Fruit fly (Drosophila melanogaster) whole organism, prepupa: ENCODE results near the gene CG17249.
A peak's percentile ranks its signal among the peaks of the same experiment; 100 is the strongest.

Experiments
- Blimp-1 ChIP-seq: fragments of 200-800 bp; sonication (Bioruptor generic); optimal IDR thresholded peaks from 3 replicates; lab custom pipeline; 2017; ENCODE audit warnings: missing biosample characterization, missing genetic modification characterization, mild to moderate bottlenecking, moderate library complexity, missing genetic modification reagents
- CG10669 ChIP-seq: fragments of 200-800 bp; sonication (Bioruptor generic); optimal IDR thresholded peaks from 3 replicates; lab custom pipeline; 2018; ENCODE audit warnings: missing biosample characterization, mild to moderate bottlenecking, missing genetic modification characterization, moderate library complexity
- CG11294 ChIP-seq: fragments of 200-800 bp; sonication (Bioruptor generic); IDR thresholded peaks from 2 replicates; pipeline ENCODE4 v1.3.6; 2022; ENCODE audit warnings: missing biosample characterization, missing genetic modification characterization
- CG11762 ChIP-seq: fragments of 200-800 bp; sonication (Bioruptor generic); optimal IDR thresholded peaks from 3 replicates; lab custom pipeline; 2016; ENCODE audit warnings: missing biosample characterization, missing genetic modification characterization; ENCODE audit not compliant: insufficient read depth
- CG15336 ChIP-seq: fragments of 200-800 bp; sonication (Bioruptor generic); IDR thresholded peaks from 2 replicates; pipeline ENCODE4 v1.3.6; 2022; ENCODE audit warnings: missing biosample characterization, missing genetic modification characterization
- CG1621 ChIP-seq: fragments of 200-800 bp; sonication (Bioruptor generic); optimal IDR thresholded peaks from 3 replicates; lab custom pipeline; 2018; ENCODE audit warnings: missing biosample characterization, mild to moderate bottlenecking, missing genetic modification characterization
- CG16779 ChIP-seq: fragments of 200-800 bp; sonication (Bioruptor generic); optimal IDR thresholded peaks from 3 replicates; lab custom pipeline; 2017; ENCODE audit warnings: missing biosample characterization, mild to moderate bottlenecking, missing genetic modification characterization
- CG32006 ChIP-seq: fragments of 200-800 bp; sonication (Bioruptor generic); optimal IDR thresholded peaks from 3 replicates; lab custom pipeline; 2017; ENCODE audit warnings: missing biosample characterization, mild to moderate bottlenecking, missing genetic modification characterization
- CG34406 ChIP-seq: fragments of 200-800 bp; sonication (Bioruptor generic); optimal IDR thresholded peaks from 3 replicates; lab custom pipeline; 2016; ENCODE audit warnings: missing biosample characterization, missing genetic modification characterization
- CG4318 ChIP-seq: fragments of 200-800 bp; sonication (Bioruptor generic); optimal IDR thresholded peaks from 3 replicates; lab custom pipeline; 2017; ENCODE audit warnings: missing biosample characterization, mild to moderate bottlenecking, missing genetic modification characterization
- CG6163 ChIP-seq: fragments of 200-800 bp; sonication (Bioruptor generic); IDR thresholded peaks from 3 replicates; pipeline ENCODE4 v1.3.6; 2022; ENCODE audit warnings: missing biosample characterization, missing genetic modification characterization
- CG6276 ChIP-seq: fragments of 200-800 bp; sonication (Bioruptor generic); optimal IDR thresholded peaks from 2 replicates; lab custom pipeline; 2017; ENCODE audit warnings: missing biosample characterization, mild to moderate bottlenecking, missing genetic modification characterization
- CG6808 ChIP-seq: fragments of 200-800 bp; sonication (Bioruptor generic); optimal IDR thresholded peaks from 3 replicates; lab custom pipeline; 2017; ENCODE audit warnings: missing biosample characterization, missing genetic modification characterization, mild to moderate bottlenecking, moderate library complexity, missing genetic modification reagents
- CG6854 ChIP-seq: fragments of 200-800 bp; sonication (Bioruptor generic); optimal IDR thresholded peaks from 2 replicates; lab custom pipeline; 2017; ENCODE audit warnings: missing biosample characterization, mild to moderate bottlenecking, missing genetic modification characterization
- CG7368 ChIP-seq: fragments of 200-800 bp; sonication (Bioruptor generic); optimal IDR thresholded peaks from 3 replicates; lab custom pipeline; 2016; ENCODE audit warnings: missing biosample characterization, missing genetic modification characterization
- CG8119 ChIP-seq: fragments of 200-800 bp; sonication (Bioruptor generic); IDR thresholded peaks from 3 replicates; pipeline ENCODE4 v1.3.6; 2022; ENCODE audit warnings: missing biosample characterization, missing genetic modification characterization
- CG8319 ChIP-seq: fragments of 200-800 bp; sonication (Bioruptor generic); optimal IDR thresholded peaks from 3 replicates; lab custom pipeline; 2016; ENCODE audit warnings: missing biosample characterization, missing genetic modification characterization
- CG8632 ChIP-seq: fragments of 200-800 bp; sonication (Bioruptor generic); optimal IDR thresholded peaks from 3 replicates; lab custom pipeline; 2016; ENCODE audit warnings: missing biosample characterization, missing genetic modification characterization
- CG9139 ChIP-seq: fragments of 200-800 bp; sonication (Bioruptor generic); optimal IDR thresholded peaks from 3 replicates; lab custom pipeline; 2017; ENCODE audit warnings: missing biosample characterization, mild to moderate bottlenecking, missing genetic modification characterization
- Ets21C ChIP-seq: fragments of 200-800 bp; sonication (Bioruptor generic); optimal IDR thresholded peaks from 3 replicates; lab custom pipeline; 2016; ENCODE audit warnings: missing biosample characterization, missing genetic modification characterization
- Ets96B ChIP-seq: fragments of 200-800 bp; optimal IDR thresholded peaks from 2 replicates; lab custom pipeline; 2019; ENCODE audit warnings: missing biosample characterization, mild to moderate bottlenecking, missing genetic modification characterization, moderate library complexity
- Gug ChIP-seq: fragments of 200-800 bp; sonication (Bioruptor generic); IDR thresholded peaks from 2 replicates; pipeline ENCODE4 v1.3.6; 2022; ENCODE audit warnings: missing biosample characterization, missing genetic modification characterization
- Hr38 ChIP-seq: sonication (Bioruptor generic); optimal IDR thresholded peaks from 2 replicates; lab custom pipeline; 2016; ENCODE audit warnings: missing biosample characterization, missing genetic modification characterization
- Hr39 ChIP-seq: fragments of 200-800 bp; sonication (Bioruptor generic); optimal IDR thresholded peaks from 2 replicates; lab custom pipeline; 2016; ENCODE audit warnings: missing biosample characterization, missing genetic modification characterization
- Lpt ChIP-seq: fragments of 200-800 bp; sonication (Bioruptor generic); optimal IDR thresholded peaks from 3 replicates; lab custom pipeline; 2016; ENCODE audit warnings: missing biosample characterization, missing genetic modification characterization
- OdsH ChIP-seq: fragments of 200-800 bp; sonication (Bioruptor generic); optimal IDR thresholded peaks from 3 replicates; lab custom pipeline; 2016; ENCODE audit warnings: missing biosample characterization, missing genetic modification characterization
- Smox ChIP-seq: fragments of 200-800 bp; sonication (Bioruptor generic); optimal IDR thresholded peaks from 3 replicates; lab custom pipeline; 2016; ENCODE audit warnings: missing biosample characterization, missing genetic modification characterization
- Sox102F ChIP-seq: fragments of 200-800 bp; sonication (Bioruptor generic); optimal IDR thresholded peaks from 2 replicates; lab custom pipeline; 2016; ENCODE audit warnings: missing biosample characterization, mild to moderate bottlenecking, missing genetic modification characterization
- achi ChIP-seq: fragments of 200-800 bp; sonication (Bioruptor generic); optimal IDR thresholded peaks from 3 replicates; lab custom pipeline; 2016; ENCODE audit warnings: missing biosample characterization, missing genetic modification characterization
- acj6 ChIP-seq: fragments of 200-800 bp; sonication (Bioruptor generic); optimal IDR thresholded peaks from 3 replicates; lab custom pipeline; 2016; ENCODE audit warnings: missing biosample characterization, missing genetic modification characterization
- dac ChIP-seq: fragments of 200-800 bp; sonication (Bioruptor generic); optimal IDR thresholded peaks from 2 replicates; lab custom pipeline; 2017; ENCODE audit warnings: missing biosample characterization, mild to moderate bottlenecking, missing genetic modification characterization
- dsx ChIP-seq: fragments of 200-800 bp; optimal IDR thresholded peaks from 3 replicates; lab custom pipeline; 2019; ENCODE audit warnings: missing biosample characterization, mild to moderate bottlenecking, missing genetic modification characterization, moderate library complexity; ENCODE audit not compliant: poor library complexity, severe bottlenecking
- eg ChIP-seq: fragments of 200-800 bp; sonication (Bioruptor generic); IDR thresholded peaks from 3 replicates; pipeline ENCODE4 v1.3.6; 2022; ENCODE audit warnings: missing biosample characterization, missing genetic modification characterization
- esn ChIP-seq: fragments of 200-800 bp; sonication (Bioruptor generic); optimal IDR thresholded peaks from 2 replicates; lab custom pipeline; 2016; ENCODE audit warnings: missing biosample characterization, mild to moderate bottlenecking, missing genetic modification characterization, moderate library complexity
- fd59A ChIP-seq: fragments of 200-800 bp; sonication (Bioruptor generic); optimal IDR thresholded peaks from 2 replicates; lab custom pipeline; 2017; ENCODE audit warnings: missing biosample characterization, mild to moderate bottlenecking, missing genetic modification characterization, missing genetic modification reagents
- lz ChIP-seq: fragments of 200-800 bp; sonication (Bioruptor generic); optimal IDR thresholded peaks from 3 replicates; lab custom pipeline; 2016; ENCODE audit warnings: missing biosample characterization, missing genetic modification characterization
- net ChIP-seq: fragments of 200-800 bp; sonication (Bioruptor generic); optimal IDR thresholded peaks from 3 replicates; lab custom pipeline; 2016; ENCODE audit warnings: missing biosample characterization, missing genetic modification characterization
- salr ChIP-seq, 2 experiments: fragments of 200-800 bp; sonication (Bioruptor generic); optimal IDR thresholded peaks; 3 replicates each; lab custom pipeline; 2016 to 2018; ENCODE audit warnings: missing biosample characterization in 2 of 2, missing genetic modification characterization in 2 of 2, mild to moderate bottlenecking in 1 of 2
- spab ChIP-seq: fragments of 200-800 bp; sonication (Bioruptor generic); optimal IDR thresholded peaks from 2 replicates; lab custom pipeline; 2017; ENCODE audit warnings: missing biosample characterization, mild to moderate bottlenecking, missing genetic modification characterization, missing genetic modification reagents
- svp ChIP-seq: fragments of 200-800 bp; sonication (Bioruptor generic); peaks from one replicate; lab custom pipeline; 2016; ENCODE audit warnings: missing biosample characterization, missing genetic modification characterization

The CG17249 gene

DNA sequence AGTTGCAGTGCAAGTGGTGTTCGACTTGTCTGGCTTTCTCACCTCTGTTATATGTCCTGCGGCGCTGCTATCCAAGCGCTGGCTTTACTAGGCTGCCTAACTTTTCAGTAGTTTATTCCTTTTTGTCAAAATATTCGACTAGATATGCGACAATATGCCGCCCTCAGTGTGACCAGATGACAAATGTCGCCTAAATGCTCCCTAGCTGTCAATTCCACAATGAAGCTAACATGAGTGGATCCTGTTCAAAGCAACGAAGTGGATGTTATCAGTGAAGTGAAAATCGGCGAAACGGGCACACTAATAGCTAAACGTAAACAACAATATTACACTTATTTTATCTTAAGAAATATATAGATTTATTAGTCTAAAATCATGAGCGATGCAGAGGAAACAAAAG lies 17.6 kb upstream of the CG17249 start, which contains the start of the genes Srrm234 and CG7974:
Gene Srrm234, minus strand, starts transcription at position 189 of the 400 bp plus-strand sequence.
Gene CG7974, plus strand, starts transcription at position 263 of the 400 bp plus-strand sequence.
- TF ChIP-seq achi (GFP tag; lab: Kevin White, UChicago) = peak; percentile 93
- no peak for TF ChIP-seq CG11294 (GFP tag; lab: Robert Waterston, UW)
- TF ChIP-seq Hr39 (GFP tag; lab: Kevin White, UChicago) = no peak
- no peak for TF ChIP-seq CG8319

DNA sequence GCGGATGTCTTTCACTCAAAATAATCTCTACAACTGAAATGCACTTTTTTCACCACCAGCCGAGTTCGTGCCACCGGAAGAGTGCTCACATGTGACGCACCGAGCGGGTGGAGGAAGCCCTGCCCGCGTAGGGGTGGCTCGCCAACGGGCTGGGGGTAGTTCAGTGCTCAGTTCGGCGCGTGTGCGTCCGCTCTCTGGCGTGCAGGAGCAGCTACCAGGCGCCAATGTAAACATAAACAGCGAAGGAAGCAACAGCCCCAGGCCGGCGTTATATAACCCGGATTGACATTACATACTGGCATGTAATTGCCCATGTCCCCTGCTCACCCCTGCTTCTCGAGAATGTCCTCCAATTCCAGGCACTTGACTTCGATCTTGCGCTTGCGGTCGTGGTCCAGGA lies 16.9 kb upstream of the CG17249 start:
- TF ChIP-seq CG32006 (GFP tag; lab: Kevin White, UChicago) (no peak), Sox102F (GFP tag; lab: Kevin White, UChicago) (no peak), acj6 (GFP tag; lab: Kevin White, UChicago) (no peak), CG8319 (no peak), CG7368 (GFP tag; lab: Kevin White, UChicago) (no peak), fd59A (GFP tag; lab: Kevin White, UChicago) (no peak), Blimp-1 (GFP tag; lab: Kevin White, UChicago) (no peak)

DNA sequence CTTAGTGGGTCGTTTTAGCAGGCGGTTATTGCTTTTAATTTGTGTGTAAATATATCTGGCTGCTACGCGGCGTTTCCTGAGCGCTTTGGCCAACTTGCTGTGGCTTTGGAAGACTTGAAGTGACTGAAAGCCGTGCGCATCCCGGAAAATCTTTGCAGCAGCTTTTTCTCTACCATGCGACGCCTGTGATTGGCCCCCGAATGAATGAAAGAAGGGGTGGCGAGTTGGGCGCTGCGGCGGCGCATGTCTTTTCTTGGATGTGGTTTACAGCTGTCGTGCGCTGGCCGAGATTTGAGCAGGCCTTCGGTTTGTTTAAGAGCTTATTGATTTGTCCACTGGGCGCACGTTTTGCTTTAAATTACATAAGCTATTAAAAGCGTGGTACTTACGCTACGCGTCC lies 16.3 kb upstream of the CG17249 start:
- TF ChIP-seq esn (GFP tag; lab: Kevin White, UChicago) = no peak

DNA sequence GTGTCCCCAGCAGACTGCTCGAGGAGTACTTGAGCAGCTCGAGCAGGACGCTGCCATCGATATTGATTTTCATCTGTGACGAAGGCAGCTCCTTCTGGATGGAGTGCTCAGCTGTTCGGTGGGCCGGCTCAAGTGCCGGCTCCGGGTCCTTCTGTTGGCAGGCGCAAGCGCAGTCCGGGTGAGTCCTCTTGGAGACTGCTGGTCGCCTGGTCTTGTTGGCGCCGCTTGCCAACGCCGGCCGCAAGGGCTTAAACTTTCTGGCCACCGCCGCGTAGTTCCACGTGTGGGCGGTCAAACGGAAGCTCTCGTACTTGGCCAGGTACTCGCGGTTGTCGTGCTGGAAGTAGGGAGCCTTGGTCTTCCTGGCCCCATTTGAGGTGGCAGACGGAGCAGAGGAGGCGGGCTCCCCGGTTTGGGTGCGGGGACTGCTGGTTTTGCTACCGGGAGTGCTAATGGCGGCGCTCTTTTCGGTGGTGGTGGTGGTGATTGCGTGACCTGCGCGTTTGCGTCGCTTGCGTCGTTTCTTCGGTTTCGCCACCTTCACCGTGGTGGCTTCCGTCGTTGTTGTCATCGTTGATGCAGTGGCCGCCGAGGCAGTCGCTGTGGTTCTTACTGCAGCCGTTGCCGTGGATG lies 14.6 kb upstream of the CG17249 start:
- TF ChIP-seq CG7368 (GFP tag; lab: Kevin White, UChicago) (peak; percentile 25), OdsH (GFP tag; lab: Kevin White, UChicago) (no peak)

DNA sequence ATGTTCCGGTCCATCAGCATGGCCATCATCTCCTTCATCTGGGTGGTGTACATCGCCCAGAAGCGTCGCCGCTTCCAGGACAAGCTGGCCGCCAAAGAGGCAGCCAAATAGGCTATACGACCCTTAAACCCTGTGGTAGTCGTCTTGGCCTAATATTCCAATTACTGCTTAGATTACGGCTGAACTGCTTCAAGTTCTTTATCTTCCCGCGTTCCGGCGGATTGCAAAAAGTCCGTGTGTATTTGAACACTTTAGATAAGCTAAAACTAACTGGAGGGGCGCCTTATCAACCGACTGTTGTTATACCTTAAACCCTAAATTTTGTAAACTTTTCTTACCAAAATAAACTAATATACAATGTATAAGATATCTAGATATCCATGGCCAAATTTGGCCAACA lies 6.5 kb upstream of the CG17249 start:
- no peak for TF ChIP-seq dsx (GFP tag; lab: Kevin White, UChicago)
- TF ChIP-seq CG6854 (GFP tag; lab: Kevin White, UChicago) = no peak
- no peak for TF ChIP-seq dac (GFP tag; lab: Kevin White, UChicago)
- TF ChIP-seq Smox (GFP tag; lab: Kevin White, UChicago) = no peak
- no peak for TF ChIP-seq Ets21C (GFP tag; lab: Kevin White, UChicago)
- no peak for TF ChIP-seq Ets96B (tag; lab: Kevin White, UChicago)
- no peak for TF ChIP-seq achi (GFP tag; lab: Kevin White, UChicago)
- TF ChIP-seq CG11294 (GFP tag; lab: Robert Waterston, UW) = no peak
- no peak for TF ChIP-seq CG4318 (GFP tag; lab: Kevin White, UChicago)

DNA sequence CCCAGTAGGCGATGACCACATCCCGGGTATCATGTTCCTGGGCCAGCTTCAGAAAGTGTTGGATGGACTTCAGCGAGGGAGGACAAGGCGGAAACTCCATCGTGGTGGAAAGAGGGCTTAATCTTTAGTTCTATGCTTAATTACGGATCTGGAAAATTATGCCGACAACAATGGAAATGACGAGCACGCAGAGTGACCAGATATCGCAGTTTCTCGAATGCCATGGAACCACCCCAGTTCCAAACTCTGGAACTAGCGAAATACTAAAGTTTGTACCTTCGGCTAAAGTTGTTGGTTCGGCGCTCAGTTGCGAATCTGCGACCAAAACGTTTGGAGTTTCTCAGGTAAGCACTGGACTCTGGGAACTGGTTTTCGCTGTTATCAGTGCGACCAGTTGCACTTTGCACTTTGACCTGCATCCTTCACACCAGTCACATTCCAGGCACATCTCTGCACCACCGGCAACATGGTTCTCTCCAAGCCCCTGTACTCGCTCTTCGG lies 5.5 kb upstream of the CG17249 start, which contains the start of the genes CG7970 and Vta1:
Gene CG7970, plus strand, starts transcription at position 51 of the 501 bp plus-strand sequence.
Gene Vta1, minus strand, starts transcription at position 201 of the 501 bp plus-strand sequence.
- TF ChIP-seq CG6808 (GFP tag; lab: Kevin White, UChicago) = peak; percentile 83
- TF ChIP-seq CG8119 (GFP tag; lab: Robert Waterston, UW) = peak; percentile 55
- peak; percentile 87 for TF ChIP-seq CG9139 (GFP tag; lab: Kevin White, UChicago)
- peak; percentile 21 for TF ChIP-seq CG11762 (GFP tag; lab: Kevin White, UChicago)
- no peak for TF ChIP-seq CG8632 (GFP tag; lab: Kevin White, UChicago)
- TF ChIP-seq salr (GFP tag; optimal IDR thresholded peaks at IDR 0.05; lab: Kevin White, UChicago) = peak in 1 of 2 experiments; percentile 45
- TF ChIP-seq Gug (GFP tag; lab: Robert Waterston, UW) = peak; percentile 13; the same call in 1 of the 2 replicates
- peak; percentile 35; the same call in 1 of the 3 replicates for TF ChIP-seq CG6163 (GFP tag; lab: Robert Waterston, UW)
- TF ChIP-seq Hr38 (GFP tag; lab: Kevin White, UChicago) = no peak
- peak; percentile 9 for TF ChIP-seq CG7368 (GFP tag; lab: Kevin White, UChicago)
- TF ChIP-seq net (GFP tag; lab: Kevin White, UChicago) = peak; percentile 79
- peak; percentile 75 for TF ChIP-seq spab (GFP tag; lab: Kevin White, UChicago)
- no peak for TF ChIP-seq lz (GFP tag; lab: Kevin White, UChicago)
- peak; percentile 90 for TF ChIP-seq CG6276 (GFP tag; lab: Kevin White, UChicago)
- TF ChIP-seq CG16779 = peak; percentile 75
- TF ChIP-seq eg (GFP tag; lab: Robert Waterston, UW) = peak; percentile 80
- peak; percentile 80 for TF ChIP-seq CG1621
- no peak for TF ChIP-seq CG34406 (GFP tag; lab: Kevin White, UChicago)
- peak; percentile 94 for TF ChIP-seq svp (GFP tag; lab: Kevin White, UChicago)
- TF ChIP-seq Lpt (GFP tag; lab: Kevin White, UChicago) = peak; percentile 42
- TF ChIP-seq CG6854 (GFP tag; lab: Kevin White, UChicago) = peak; percentile 79
- TF ChIP-seq CG10669 = no peak
- no peak for TF ChIP-seq esn (GFP tag; lab: Kevin White, UChicago)
- peak; percentile 43; the same call in 1 of the 2 replicates for TF ChIP-seq CG15336 (GFP tag; lab: Robert Waterston, UW)
